Fruit fly (Drosophila melanogaster) whole organism, adult: ENCODE measurements around the gene CG13884.

Experiments
- CG14711 ChIP-seq: fragments of 200-800 bp; sonication (Bioruptor generic); optimal IDR thresholded peaks from 2 replicates; lab custom pipeline; 2018; ENCODE audit warnings: missing biosample characterization, mild to moderate bottlenecking, missing genetic modification characterization, moderate library complexity
- CG33017 ChIP-seq: fragments of 200-800 bp; sonication (Bioruptor generic); optimal IDR thresholded peaks from 2 replicates; lab custom pipeline; 2018; ENCODE audit warnings: missing biosample characterization, mild to moderate bottlenecking, missing genetic modification characterization, moderate library complexity
- CG7045 ChIP-seq: fragments of 200-800 bp; sonication (Bioruptor generic); optimal IDR thresholded peaks from 2 replicates; lab custom pipeline; 2017; ENCODE audit warnings: missing biosample characterization, mild to moderate bottlenecking, missing genetic modification characterization
- Clk ChIP-seq: fragments of 200-800 bp; sonication (Bioruptor generic); optimal IDR thresholded peaks from 2 replicates; lab custom pipeline; 2017; ENCODE audit warnings: missing biosample characterization, missing genetic modification characterization
- Crg-1 ChIP-seq: fragments of 200-800 bp; sonication (Bioruptor generic); optimal IDR thresholded peaks from 2 replicates; lab custom pipeline; 2016; ENCODE audit warnings: missing biosample characterization, missing genetic modification characterization
- cic ChIP-seq: fragments of 200-800 bp; sonication (Bioruptor generic); optimal IDR thresholded peaks from 2 replicates; lab custom pipeline; 2017; ENCODE audit warnings: missing biosample characterization, mild to moderate bottlenecking, missing genetic modification characterization, moderate library complexity
- cnc ChIP-seq, 2 experiments: fragments of >200 bp; optimal IDR thresholded peaks; 2 replicates each; lab custom pipeline; 2017
- kay ChIP-seq: fragments of 200-800 bp; sonication (Bioruptor generic); peaks from one replicate; lab custom pipeline; 2016; ENCODE audit warnings: missing biosample characterization, missing genetic modification characterization, borderline replicate concordance
- toe ChIP-seq: fragments of 200-800 bp; sonication (Bioruptor generic); optimal IDR thresholded peaks from 2 replicates; lab custom pipeline; 2016; ENCODE audit warnings: missing biosample characterization, missing genetic modification characterization

DNA sequence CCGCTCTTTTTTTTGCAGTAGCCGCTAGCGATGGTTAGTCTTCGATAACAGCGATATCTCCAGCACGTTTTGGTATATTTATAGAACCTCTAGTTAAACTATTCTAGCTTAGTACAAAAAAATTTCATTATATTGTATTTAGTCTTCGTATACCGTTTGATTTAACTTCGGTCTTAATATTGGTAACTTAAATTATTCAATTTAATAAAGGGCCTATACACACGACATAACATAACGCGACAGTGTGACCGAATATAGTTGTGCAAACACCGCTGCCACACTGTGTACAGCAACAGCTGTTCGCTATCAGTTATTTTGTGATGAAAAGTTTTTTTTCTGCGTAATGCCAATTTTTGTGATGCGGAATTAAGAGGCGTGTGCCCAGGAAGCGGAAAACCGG is 5.0 kb downstream of the CG13884 start, which contains the start of the genes Cdc5 and CG1233:
- TF ChIP-seq Crg-1 (no peak), Clk (GFP tag; lab: Kevin White, UChicago) (no peak), kay (GFP tag; lab: Kevin White, UChicago) (no peak), CG7045 (GFP tag; lab: Kevin White, UChicago) (no peak), CG14711 (tag; lab: Kevin White, UChicago) (peak; percentile 33), cic (no peak), CG33017 (tag; lab: Kevin White, UChicago) (no peak), cnc (optimal IDR thresholded peaks at IDR 0.05; lab: Kevin White, UChicago) (no peak), toe (GFP tag; lab: Kevin White, UChicago) (no peak)
